Fruit fly (Drosophila melanogaster): ENCODE results near the gene Las.

Gene Las

DNA sequence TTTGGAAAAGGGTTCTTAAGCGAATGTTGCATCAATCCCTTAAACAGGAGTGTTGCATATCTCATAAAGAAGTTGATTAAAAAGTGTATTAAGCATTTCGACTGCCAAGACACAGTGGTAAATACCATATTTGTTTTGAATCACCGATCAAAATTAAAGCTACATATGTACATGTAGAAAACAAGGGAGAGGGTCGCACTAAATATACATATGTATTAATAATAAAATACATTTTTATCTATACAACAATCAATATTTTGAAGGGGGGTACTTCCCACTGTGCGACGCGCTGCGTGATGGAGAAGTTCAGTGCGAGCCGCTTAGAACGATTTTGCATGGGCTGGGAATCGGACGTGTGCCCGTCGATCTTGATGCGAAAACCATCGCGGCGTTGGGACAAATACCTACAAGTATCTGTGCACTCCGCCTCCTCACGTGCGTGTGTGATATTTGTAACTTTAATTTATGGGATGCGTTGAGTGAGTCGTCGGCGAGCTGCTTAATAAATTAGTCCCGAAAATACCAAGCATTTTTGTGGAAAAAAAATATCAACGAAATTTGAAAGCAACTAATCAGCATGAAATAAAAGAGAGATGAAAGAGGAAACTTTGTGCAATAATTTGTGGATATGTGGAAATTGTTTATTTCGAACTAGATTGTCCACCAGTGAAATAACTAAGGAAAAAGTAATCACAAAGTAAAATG lies 12.8 kb upstream of the Las start (continued):
- TF ChIP-seq z (GFP tag; IDR thresholded peaks at IDR 0.05): no peak
- TF ChIP-seq gfzf (GFP tag; optimal IDR thresholded peaks at IDR 0.05): no peak
- peak; percentile 52; the same call in 1 of the 3 replicates for TF ChIP-seq sr (GFP tag; IDR thresholded peaks at IDR 0.05)
- no peak for TF ChIP-seq CG10431 (GFP tag; optimal IDR thresholded peaks at IDR 0.05)
- no peak for TF ChIP-seq CG15479 (GFP tag; optimal IDR thresholded peaks at IDR 0.05)
- peak; percentile 79 for TF ChIP-seq Xbp1 (GFP tag; optimal IDR thresholded peaks at IDR 0.05)
- peak; percentile 73 for TF ChIP-seq cas (GFP tag; IDR thresholded peaks at IDR 0.05)
- peak; percentile 30 for TF ChIP-seq CG13894 (tag; optimal IDR thresholded peaks at IDR 0.05)
- no peak for TF ChIP-seq CHES-1-like (GFP tag; optimal IDR thresholded peaks at IDR 0.05)
- TF ChIP-seq YL-1 (GFP tag; optimal IDR thresholded peaks at IDR 0.05): peak; percentile 34
- peak; percentile 86 for TF ChIP-seq CG2889 (GFP tag; IDR thresholded peaks at IDR 0.05)
- TF ChIP-seq sd (tag; optimal IDR thresholded peaks at IDR 0.05): peak; percentile 92
- peak; percentile 89 for TF ChIP-seq CG1024 (GFP tag; IDR thresholded peaks at IDR 0.05)
- TF ChIP-seq peb (GFP tag; IDR thresholded peaks at IDR 0.05): peak; percentile 81
- peak; percentile 85 for TF ChIP-seq CG17829 (tag; optimal IDR thresholded peaks at IDR 0.05)
- peak; percentile 74 for TF ChIP-seq lilli (GFP tag; optimal IDR thresholded peaks at IDR 0.05)
- no peak for TF ChIP-seq CG7963 (GFP tag; IDR thresholded peaks at IDR 0.05; ENCODE audit: partially characterized antibody)
- peak; percentile 93 for TF ChIP-seq unpg (GFP tag; optimal IDR thresholded peaks at IDR 0.05)
- TF ChIP-seq CG30020 (tag; optimal IDR thresholded peaks at IDR 0.05): peak; percentile 3
- TF ChIP-seq Nf-YB (GFP tag; optimal IDR thresholded peaks at IDR 0.05): peak; percentile 57
- peak; percentile 28 for TF ChIP-seq CTCF (GFP tag; optimal IDR thresholded peaks at IDR 0.05)
- TF ChIP-seq cato (GFP tag; optimal IDR thresholded peaks at IDR 0.05; ENCODE audit: borderline replicate concordance): peak; percentile 64
- peak; percentile 46 for TF ChIP-seq TFAM (GFP tag; optimal IDR thresholded peaks at IDR 0.05)
- TF ChIP-seq Stat92E (GFP tag; optimal IDR thresholded peaks at IDR 0.05): no peak
- peak; percentile 95 for TF ChIP-seq ci (GFP tag; IDR thresholded peaks at IDR 0.05)
- TF ChIP-seq Asciz (GFP tag; optimal IDR thresholded peaks at IDR 0.05): peak; percentile 83
- no peak for TF ChIP-seq br (optimal IDR thresholded peaks at IDR 0.05)
- TF ChIP-seq disco-r (GFP tag; optimal IDR thresholded peaks at IDR 0.05): no peak
- TF ChIP-seq ro (GFP tag; IDR thresholded peaks at IDR 0.05): 0 out of 2 replicates have a peak, but pooled peaks have one; percentile 46
- no peak for TF ChIP-seq en (GFP tag; optimal IDR thresholded peaks at IDR 0.05)
- TF ChIP-seq CG6689 (GFP tag; IDR thresholded peaks at IDR 0.05): peak; percentile 91
- TF ChIP-seq CG8281 (tag; optimal IDR thresholded peaks at IDR 0.05): peak; percentile 57
- TF ChIP-seq Sox100B (GFP tag; optimal IDR thresholded peaks at IDR 0.05): peak; percentile 85
- TF ChIP-seq eve (GFP tag; optimal IDR thresholded peaks at IDR 0.05): peak in 1 of 2 experiments; percentile 62
- TF ChIP-seq CG13775 (GFP tag; optimal IDR thresholded peaks at IDR 0.05): peak; percentile 79
- peak; percentile 93 for TF ChIP-seq dysf (GFP tag; IDR thresholded peaks at IDR 0.05)
- TF ChIP-seq CG10462 (GFP tag; optimal IDR thresholded peaks at IDR 0.05): peak; percentile 54
- TF ChIP-seq dimm (GFP tag; IDR thresholded peaks at IDR 0.05): peak; percentile 66; the same call in 1 of the 2 replicates
- peak; percentile 9 for TF ChIP-seq CG10543 (GFP tag; optimal IDR thresholded peaks at IDR 0.05)
- peak; percentile 78 to 89 for TF ChIP-seq bsh (GFP tag; optimal IDR thresholded peaks at IDR 0.05)
- no peak for TF ChIP-seq CG8944 (GFP tag; optimal IDR thresholded peaks at IDR 0.05)
- TF ChIP-seq hth (optimal IDR thresholded peaks at IDR 0.05): no peak
- TF ChIP-seq tgo (GFP tag; IDR thresholded peaks at IDR 0.05): peak; percentile 91
- peak; percentile 72 for TF ChIP-seq salm (tag; optimal IDR thresholded peaks at IDR 0.05)
- peak in 1 of 2 experiments; percentile 27 for TF ChIP-seq crp (GFP tag; optimal IDR thresholded peaks at IDR 0.05)
- TF ChIP-seq CG2712 (tag; optimal IDR thresholded peaks at IDR 0.05): peak; percentile 91
- TF ChIP-seq CG6254 (GFP tag; optimal IDR thresholded peaks at IDR 0.05): peak; percentile 84
- TF ChIP-seq CG8924 (tag; optimal IDR thresholded peaks at IDR 0.05): peak; percentile 84
- peak; percentile 89 for TF ChIP-seq CG11504 (tag; optimal IDR thresholded peaks at IDR 0.05)

Measured in whole organism, embryonic.